Worm (Caenorhabditis elegans): ENCODE data around the gene str-31.

ce11 chrV:7553873-7554362 lies 45.5 kb upstream of the str-31 start, which contains the start of gene ttr-10:
- TF ChIP-seq F57A8.1 (GFP tag; optimal IDR thresholded peaks at IDR 0.05): no peak
- no peak for TF ChIP-seq snpc-4 (GFP tag; optimal IDR thresholded peaks at IDR 0.05)
- TF ChIP-seq snpc-4 (tag; optimal IDR thresholded peaks at IDR 0.05): no peak
- no peak for TF ChIP-seq nhr-179 (tag; optimal IDR thresholded peaks at IDR 0.05)
- TF ChIP-seq B0019.2 (GFP tag; conservative IDR thresholded peaks at IDR 0.05): no peak
- no peak for TF ChIP-seq tbp1 (GFP tag; optimal IDR thresholded peaks at IDR 0.05)
- TF ChIP-seq nhr-80 (tag; optimal IDR thresholded peaks at IDR 0.05): no peak
